Fruit fly (Drosophila melanogaster) whole organism, embryonic: ENCODE measurements around the gene CG16956.
A peak's percentile ranks its signal among the peaks of the same experiment; 100 is the strongest.

Experiments
- Antp ChIP-seq: fragments of 200-800 bp; sonication (Bioruptor generic); optimal IDR thresholded peaks from 3 replicates; lab custom pipeline; 2016; ENCODE audit warnings: missing biosample characterization, missing genetic modification characterization
- Atf3 ChIP-seq: fragments of 200-800 bp; sonication (Bioruptor generic); optimal IDR thresholded peaks from 3 replicates; lab custom pipeline; 2016; ENCODE audit warnings: missing biosample characterization, missing genetic modification characterization
- Bdp1 ChIP-seq: fragments of 200-800 bp; sonication (Bioruptor generic); optimal IDR thresholded peaks from 3 replicates; lab custom pipeline; 2016; ENCODE audit warnings: missing biosample characterization, missing genetic modification characterization
- CG10147 ChIP-seq: fragments of 200-800 bp; sonication (Bioruptor generic); optimal IDR thresholded peaks from 2 replicates; lab custom pipeline; 2019; ENCODE audit warnings: missing biosample characterization, mild to moderate bottlenecking, missing genetic modification characterization, moderate library complexity
- CG10267 ChIP-seq: fragments of 200-800 bp; sonication (Bioruptor generic); optimal IDR thresholded peaks from 2 replicates; lab custom pipeline; 2018; ENCODE audit warnings: missing biosample characterization, mild to moderate bottlenecking, missing genetic modification characterization, moderate library complexity
- CG10543 ChIP-seq: fragments of 200-800 bp; sonication (Bioruptor generic); optimal IDR thresholded peaks from 3 replicates; lab custom pipeline; 2017; ENCODE audit warnings: missing biosample characterization, mild to moderate bottlenecking, missing genetic modification characterization, moderate library complexity
- CG12942 ChIP-seq: fragments of 200-800 bp; sonication (Bioruptor generic); optimal IDR thresholded peaks from 3 replicates; lab custom pipeline; 2016; ENCODE audit warnings: missing biosample characterization, missing genetic modification characterization
- CG14014 ChIP-seq: fragments of 200-800 bp; sonication (Bioruptor generic); IDR thresholded peaks from 2 replicates; pipeline ENCODE4 v1.3.6; 2022; ENCODE audit warnings: missing biosample characterization, missing genetic modification characterization
- CG14667 ChIP-seq: fragments of 200-800 bp; sonication (Bioruptor generic); IDR thresholded peaks from 2 replicates; pipeline ENCODE4 v1.3.6; 2022; ENCODE audit warnings: missing biosample characterization, missing genetic modification characterization
- CG14860 ChIP-seq: fragments of 200-800 bp; sonication (Bioruptor generic); IDR thresholded peaks from 3 replicates; pipeline ENCODE4 v1.3.6; 2022; ENCODE audit warnings: missing biosample characterization, missing genetic modification characterization; ENCODE audit not compliant: partially characterized antibody
- CG1603 ChIP-seq: fragments of 200-800 bp; sonication (Bioruptor generic); optimal IDR thresholded peaks from 2 replicates; lab custom pipeline; 2019; ENCODE audit warnings: missing biosample characterization, mild to moderate bottlenecking, missing genetic modification characterization, moderate library complexity
- CG1647 ChIP-seq: fragments of 200-800 bp; sonication (Bioruptor generic); optimal IDR thresholded peaks from 3 replicates; lab custom pipeline; 2016; ENCODE audit warnings: missing biosample characterization, missing genetic modification characterization
- CG16813 ChIP-seq: fragments of 200-800 bp; sonication (Bioruptor generic); IDR thresholded peaks from 3 replicates; pipeline ENCODE4 v1.3.6; 2022; ENCODE audit warnings: missing biosample characterization, missing genetic modification characterization; ENCODE audit not compliant: partially characterized antibody
- CG17328 ChIP-seq: fragments of 200-800 bp; sonication (Bioruptor generic); IDR thresholded peaks from 2 replicates; pipeline ENCODE4 v1.3.6; 2022; ENCODE audit warnings: missing biosample characterization, missing genetic modification characterization
- CG17612 ChIP-seq: fragments of 200-800 bp; sonication (Bioruptor generic); IDR thresholded peaks from 2 replicates; pipeline ENCODE4 v1.3.6; 2022; ENCODE audit warnings: missing biosample characterization, missing genetic modification characterization
- CG18599 ChIP-seq: fragments of 200-800 bp; sonication (Bioruptor generic); optimal IDR thresholded peaks from 3 replicates; lab custom pipeline; 2017; ENCODE audit warnings: missing biosample characterization, missing genetic modification characterization, mild to moderate bottlenecking, moderate library complexity, missing genetic modification reagents
- CG18764 ChIP-seq: fragments of 200-800 bp; sonication (Bioruptor generic); optimal IDR thresholded peaks from 3 replicates; lab custom pipeline; 2016; ENCODE audit warnings: missing biosample characterization, missing genetic modification characterization
- CG31441 ChIP-seq: fragments of 200-800 bp; sonication (Bioruptor generic); IDR thresholded peaks from 2 replicates; pipeline ENCODE4 v1.3.6; 2022; ENCODE audit warnings: missing biosample characterization, missing genetic modification characterization
- CG3163 ChIP-seq: fragments of 200-800 bp; sonication (Bioruptor generic); optimal IDR thresholded peaks from 3 replicates; lab custom pipeline; 2016; ENCODE audit warnings: missing biosample characterization, missing genetic modification characterization
- CG32767 ChIP-seq: fragments of 200-800 bp; sonication (Bioruptor generic); IDR thresholded peaks from 2 replicates; pipeline ENCODE4 v1.3.6; 2022; ENCODE audit warnings: missing biosample characterization, missing genetic modification characterization
- CG33213 ChIP-seq: fragments of 200-800 bp; sonication (Bioruptor generic); optimal IDR thresholded peaks from 3 replicates; lab custom pipeline; 2016; ENCODE audit warnings: missing biosample characterization, missing genetic modification characterization
- CG43689 ChIP-seq: fragments of 200-800 bp; sonication (Bioruptor generic); IDR thresholded peaks from 2 replicates; pipeline ENCODE4 v1.3.6; 2022; ENCODE audit warnings: missing biosample characterization, missing genetic modification characterization
- CG4424 ChIP-seq: fragments of 200-800 bp; sonication (Bioruptor generic); optimal IDR thresholded peaks from 3 replicates; lab custom pipeline; 2016; ENCODE audit warnings: missing biosample characterization, missing genetic modification characterization
- CG4854 ChIP-seq: fragments of 200-800 bp; sonication (Bioruptor generic); optimal IDR thresholded peaks from 2 replicates; lab custom pipeline; 2016; ENCODE audit warnings: missing biosample characterization, missing genetic modification characterization, inconsistent platforms
- CG6272 ChIP-seq: fragments of 200-800 bp; sonication (Bioruptor generic); IDR thresholded peaks from 2 replicates; pipeline ENCODE4 v1.3.6; 2022; ENCODE audit warnings: missing biosample characterization, missing genetic modification characterization
- CG6765 ChIP-seq: fragments of 200-800 bp; sonication (Bioruptor generic); optimal IDR thresholded peaks from 3 replicates; lab custom pipeline; 2017; ENCODE audit warnings: missing biosample characterization, mild to moderate bottlenecking, missing genetic modification characterization
- CG9797 ChIP-seq: fragments of 200-800 bp; sonication (Bioruptor generic); optimal IDR thresholded peaks from 3 replicates; lab custom pipeline; 2018; ENCODE audit warnings: missing biosample characterization, mild to moderate bottlenecking, missing genetic modification characterization
- CoRest ChIP-seq: fragments of 200-800 bp; sonication (Bioruptor generic); optimal IDR thresholded peaks from 3 replicates; lab custom pipeline; 2018; ENCODE audit warnings: missing biosample characterization, mild to moderate bottlenecking, missing genetic modification characterization, moderate library complexity
- Dad ChIP-seq: fragments of 200-800 bp; sonication (Bioruptor generic); optimal IDR thresholded peaks from 3 replicates; lab custom pipeline; 2016; ENCODE audit warnings: missing biosample characterization, missing genetic modification characterization
- E2f2 ChIP-seq: fragments of 200-800 bp; sonication (Bioruptor generic); IDR thresholded peaks from 2 replicates; pipeline ENCODE4 v1.3.6; 2022; ENCODE audit warnings: missing biosample characterization, missing genetic modification characterization
- Ets65A ChIP-seq: fragments of 200-800 bp; sonication (Bioruptor generic); peaks from one replicate; lab custom pipeline; 2016; ENCODE audit warnings: missing biosample characterization, missing genetic modification characterization
- Ets97D ChIP-seq: fragments of 200-800 bp; sonication (Bioruptor generic); optimal IDR thresholded peaks from 3 replicates; lab custom pipeline; 2016; ENCODE audit warnings: missing biosample characterization, missing genetic modification characterization
- Mad ChIP-seq: fragments of 200-800 bp; sonication (Bioruptor generic); optimal IDR thresholded peaks from 2 replicates; lab custom pipeline; 2016; ENCODE audit warnings: missing biosample characterization, missing genetic modification characterization
- Mrtf ChIP-seq: fragments of 200-800 bp; sonication (Bioruptor generic); IDR thresholded peaks from 3 replicates; pipeline ENCODE4 v1.3.6; 2022; ENCODE audit warnings: missing biosample characterization, missing genetic modification characterization
- NFAT ChIP-seq: fragments of 200-800 bp; sonication (Bioruptor generic); IDR thresholded peaks from 2 replicates; pipeline ENCODE4 v1.3.6; 2022; ENCODE audit warnings: missing biosample characterization, missing genetic modification characterization
- PHDP ChIP-seq: fragments of 200-800 bp; sonication (Bioruptor generic); optimal IDR thresholded peaks from 3 replicates; lab custom pipeline; 2018; ENCODE audit warnings: missing biosample characterization, mild to moderate bottlenecking, missing genetic modification characterization, moderate library complexity
- Scr ChIP-seq: fragments of 200-800 bp; sonication (Bioruptor generic); IDR thresholded peaks from 2 replicates; pipeline ENCODE4 v1.3.6; 2022; ENCODE audit warnings: missing biosample characterization, missing genetic modification characterization; ENCODE audit not compliant: partially characterized antibody
- al ChIP-seq: fragments of 200-800 bp; sonication (Bioruptor generic); IDR thresholded peaks from 2 replicates; pipeline ENCODE4 v1.3.6; 2022; ENCODE audit warnings: missing biosample characterization, missing genetic modification characterization
- fru ChIP-seq: fragments of >200 bp; optimal IDR thresholded peaks from 2 replicates; lab custom pipeline; 2017
- gfzf ChIP-seq: fragments of 200-800 bp; sonication (Bioruptor generic); optimal IDR thresholded peaks from 2 replicates; lab custom pipeline; 2016; ENCODE audit warnings: missing biosample characterization, mild to moderate bottlenecking, missing genetic modification characterization, moderate library complexity
- her ChIP-seq: fragments of 200-800 bp; sonication (Bioruptor generic); optimal IDR thresholded peaks from 2 replicates; lab custom pipeline; 2016; ENCODE audit warnings: missing biosample characterization, missing genetic modification characterization
- ind ChIP-seq: fragments of 200-800 bp; sonication (Bioruptor generic); optimal IDR thresholded peaks from 3 replicates; lab custom pipeline; 2016; ENCODE audit warnings: missing biosample characterization, missing genetic modification characterization
- lbe ChIP-seq: fragments of 200-800 bp; sonication (Bioruptor generic); optimal IDR thresholded peaks from 2 replicates; lab custom pipeline; 2016; ENCODE audit warnings: missing biosample characterization, mild to moderate bottlenecking, missing genetic modification characterization
- nmo ChIP-seq: fragments of 200-800 bp; sonication (Bioruptor generic); optimal IDR thresholded peaks from 2 replicates; lab custom pipeline; 2018; ENCODE audit warnings: missing biosample characterization, mild to moderate bottlenecking, missing genetic modification characterization, moderate library complexity
- pan ChIP-seq, 4 experiments: fragments of >200 bp in 3 of 4; fragments of 200-800 bp in 1 of 4; sonication (Bioruptor generic) in 1 of 4; optimal IDR thresholded peaks in 3 of 4; IDR thresholded peaks in 1 of 4; 2 replicates each; pipeline versions ENCODE4 v1.3.6 to Lab custom; 2017 to 2022; ENCODE audit warnings: missing biosample characterization in 2 of 4, missing genetic modification characterization in 2 of 4, mixed read lengths in 1 of 4
- rib ChIP-seq: fragments of 200-800 bp; sonication (Bioruptor generic); IDR thresholded peaks from 2 replicates; pipeline ENCODE4 v1.3.6; 2022; ENCODE audit warnings: missing biosample characterization, missing genetic modification characterization
- row ChIP-seq: fragments of 200-800 bp; sonication (Bioruptor generic); IDR thresholded peaks from 3 replicates; pipeline ENCODE4 v1.3.6; 2022; ENCODE audit warnings: missing biosample characterization, missing genetic modification characterization
- tin ChIP-seq: fragments of 200-800 bp; sonication (Bioruptor generic); optimal IDR thresholded peaks from 3 replicates; lab custom pipeline; 2016; ENCODE audit warnings: missing biosample characterization, missing genetic modification characterization
- wek ChIP-seq: fragments of 200-800 bp; sonication (Bioruptor generic); optimal IDR thresholded peaks from 3 replicates; lab custom pipeline; 2018; ENCODE audit warnings: missing biosample characterization, mild to moderate bottlenecking, missing genetic modification characterization, moderate library complexity
- zfh2 ChIP-seq: fragments of 200-800 bp; sonication (Bioruptor generic); optimal IDR thresholded peaks from 2 replicates; lab custom pipeline; 2016; ENCODE audit warnings: missing biosample characterization, missing genetic modification characterization

Gene CG16956

DNA sequence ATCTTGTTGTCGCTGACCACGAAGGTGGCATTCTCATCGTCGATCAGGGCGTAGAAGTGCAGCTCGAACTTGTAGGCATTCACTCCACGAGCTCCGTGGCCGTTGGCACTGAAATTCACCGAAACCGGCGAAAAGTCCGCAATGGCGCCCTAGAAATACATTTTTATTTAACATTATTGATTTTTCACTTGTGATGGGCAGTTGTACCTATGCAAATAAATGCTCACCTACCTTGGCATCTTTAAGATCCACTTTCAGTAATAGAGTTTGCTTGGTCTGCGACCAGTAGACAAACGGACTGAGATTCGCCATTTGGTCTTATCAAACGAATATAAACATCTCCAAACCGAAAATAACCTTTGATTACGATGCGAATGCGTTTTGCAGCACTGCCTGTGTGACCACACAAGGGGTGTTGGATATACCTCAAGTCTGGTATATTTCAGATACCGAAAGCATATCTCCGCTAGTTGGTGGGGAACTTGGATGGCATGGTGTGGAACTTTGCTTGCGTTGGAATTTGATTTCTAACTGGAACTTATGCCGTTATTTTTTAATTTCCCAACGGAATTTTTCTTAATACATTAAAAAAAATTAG is 31.0 kb upstream of the CG16956 start, which contains the start of gene Hacd2 (continued):
- TF ChIP-seq CG18599 (GFP tag; lab: Kevin White, UChicago) (no peak), Scr (GFP tag; lab: Robert Waterston, UW) (peak; percentile 46), row (GFP tag; lab: Robert Waterston, UW) (0 out of 3 replicates have a peak, but pooled peaks have one; percentile 13), E2f2 (GFP tag; lab: Robert Waterston, UW) (peak; percentile 66), ind (GFP tag; lab: Kevin White, UChicago) (peak; percentile 3), CG32767 (no peak), CG12942 (peak; percentile 17), zfh2 (GFP tag; lab: Kevin White, UChicago) (peak; percentile 48), CG3163 (GFP tag; lab: Kevin White, UChicago) (peak; percentile 33), rib (peak; percentile 32; the same call in 1 of the 2 replicates), CG31441 (GFP tag; lab: Robert Waterston, UW) (0 out of 2 replicates have a peak, but pooled peaks have one; percentile 18), pan (optimal IDR thresholded peaks at IDR 0.05; lab: Kevin White, UChicago) (no peak), pan (GFP tag; optimal IDR thresholded peaks at IDR 0.05 in 1 of 2, IDR thresholded peaks at IDR 0.05 in 1 of 2) (peak in 1 of 2 experiments; percentile 12), CG1603 (tag; lab: Kevin White, UChicago) (peak; percentile 84), NFAT (GFP tag; lab: Robert Waterston, UW) (peak; percentile 35; the same call in 1 of the 2 replicates), fru (lab: Kevin White, UChicago) (no peak), CG18764 (peak; percentile 10), CG4854 (peak; percentile 37), CG17328 (GFP tag; lab: Robert Waterston, UW) (no peak), gfzf (GFP tag; lab: Kevin White, UChicago) (peak; percentile 95), CG17612 (GFP tag; lab: Robert Waterston, UW) (no peak), CG6272 (GFP tag; lab: Robert Waterston, UW) (0 out of 2 replicates have a peak, but pooled peaks have one; percentile 16), CG14860 (GFP tag; lab: Robert Waterston, UW) (0 out of 3 replicates have a peak, but pooled peaks have one; percentile 11), CG33213 (peak; percentile 71), CG1647 (peak; percentile 45), CG10543 (no peak), Dad (peak; percentile 65), CoRest (tag; lab: Kevin White, UChicago) (peak; percentile 65), PHDP (tag; lab: Kevin White, UChicago) (peak; percentile 19), CG6765 (no peak), wek (GFP tag; lab: Kevin White, UChicago) (no peak), CG10147 (no peak), CG16813 (GFP tag; lab: Robert Waterston, UW) (peak; percentile 49; the same call in 2 of the 3 replicates), nmo (GFP tag; lab: Kevin White, UChicago) (peak; percentile 58), lbe (no peak), CG14014 (GFP tag; lab: Robert Waterston, UW) (0 out of 2 replicates have a peak, but pooled peaks have one; percentile 9), her (GFP tag; lab: Kevin White, UChicago) (peak; percentile 39), Ets97D (GFP tag; lab: Kevin White, UChicago) (peak; percentile 90), Bdp1 (GFP tag; lab: Kevin White, UChicago) (peak; percentile 1), tin (GFP tag; lab: Kevin White, UChicago) (peak; percentile 6), CG9797 (GFP tag; lab: Kevin White, UChicago) (peak; percentile 81), Atf3 (no peak), Mrtf (GFP tag; lab: Robert Waterston, UW) (no peak), CG43689 (GFP tag; lab: Robert Waterston, UW) (no peak), Ets65A (GFP tag; lab: Kevin White, UChicago) (peak; percentile 76), CG14667 (no peak), Antp (peak; percentile 38), al (GFP tag; lab: Robert Waterston, UW) (peak; percentile 14; the same call in 1 of the 2 replicates), CG4424 (GFP tag; lab: Kevin White, UChicago) (no peak), Mad (GFP tag; lab: Kevin White, UChicago) (peak; percentile 25), CG10267 (tag; lab: Kevin White, UChicago) (peak; percentile 94)
